Worm (Caenorhabditis elegans): Measurements from ENCODE around the gene hpo-34.
A peak's percentile ranks its signal among the peaks of the same experiment; 100 is the strongest.

Gene hpo-34

ce11 chrX:11515381-11515780 lies 3.5 kb downstream of the hpo-34 start (continued):
- TF ChIP-seq pha-4 (GFP tag; IDR thresholded peaks at IDR 0.05) (no peak), pha-4 (tag; optimal IDR thresholded peaks at IDR 0.05) (no peak), tra-1 (GFP tag; IDR thresholded peaks at IDR 0.05) (peak; percentile 69), lin-39 (tag; optimal IDR thresholded peaks at IDR 0.05) (no peak), ztf-11 (tag; optimal IDR thresholded peaks at IDR 0.05) (no peak), snpc-4 (tag; optimal IDR thresholded peaks at IDR 0.05) (no peak), ceh-32 (tag; optimal IDR thresholded peaks at IDR 0.05; ENCODE audit: poor library complexity) (no peak), duxl-1 (tag; optimal IDR thresholded peaks at IDR 0.05; ENCODE audit: poor library complexity) (no peak), nhr-76 (tag; optimal IDR thresholded peaks at IDR 0.05) (no peak), cey-2 (tag; optimal IDR thresholded peaks at IDR 0.05; ENCODE audit: borderline replicate concordance, insufficient read depth) (no peak), hif-1 (tag; optimal IDR thresholded peaks at IDR 0.05) (no peak), rbr-2 (tag; optimal IDR thresholded peaks at IDR 0.05) (no peak), nhr-25 (tag; optimal IDR thresholded peaks at IDR 0.05; ENCODE audit: borderline replicate concordance, insufficient read depth) (no peak), saeg-2 (GFP tag; IDR thresholded peaks at IDR 0.05) (no peak), dve-1 (tag; optimal IDR thresholded peaks at IDR 0.05; ENCODE audit: insufficient read depth) (peak; percentile 87), sdz-12 (GFP tag; optimal IDR thresholded peaks at IDR 0.05) (no peak), Y105C5A.15 (GFP tag; IDR thresholded peaks at IDR 0.05) (no peak), mdl-1 (tag; optimal IDR thresholded peaks at IDR 0.05) (peak in 1 of 2 experiments; percentile 48), ceh-44 (GFP tag; IDR thresholded peaks at IDR 0.05) (no peak), nhr-237 (tag; optimal IDR thresholded peaks at IDR 0.05) (no peak), F26F4.8 (GFP tag; conservative IDR thresholded peaks at IDR 0.05) (no peak), zfp-3 (GFP tag; conservative IDR thresholded peaks at IDR 0.05) (no peak), tag-97 (GFP tag; IDR thresholded peaks at IDR 0.05) (0 out of 2 replicates have a peak, but pooled peaks have one; percentile 43), F37D6.2 (tag; optimal IDR thresholded peaks at IDR 0.05) (no peak), nhr-42 (GFP tag; IDR thresholded peaks at IDR 0.05) (no peak), madf-5 (GFP tag; IDR thresholded peaks at IDR 0.05) (no peak), lim-7 (GFP tag; IDR thresholded peaks at IDR 0.05) (no peak), dmd-8 (GFP tag; IDR thresholded peaks at IDR 0.05) (no peak), nhr-102 (tag; optimal IDR thresholded peaks at IDR 0.05) (peak; percentile 74), fos-1 (tag; optimal IDR thresholded peaks at IDR 0.05) (no peak), hmg-1.1 (GFP tag; IDR thresholded peaks at IDR 0.05) (no peak), lin-38 (GFP tag; IDR thresholded peaks at IDR 0.05) (0 out of 2 replicates have a peak, but pooled peaks have one; percentile 22), pqm-1 (tag; optimal IDR thresholded peaks at IDR 0.05) (peak; percentile 94), mxl-3 (GFP tag; optimal IDR thresholded peaks at IDR 0.05) (peak; percentile 57), lir-3 (tag; optimal IDR thresholded peaks at IDR 0.05) (no peak), fkh-10 (GFP tag; optimal IDR thresholded peaks at IDR 0.05) (no peak), gei-8 (GFP tag; optimal IDR thresholded peaks at IDR 0.05) (no peak), spr-1 (tag; optimal IDR thresholded peaks at IDR 0.05) (no peak), nhr-11 (tag; optimal IDR thresholded peaks at IDR 0.05) (no peak), ZK546.5 (tag; optimal IDR thresholded peaks at IDR 0.05) (no peak), php-3 (GFP tag; IDR thresholded peaks at IDR 0.05) (peak; percentile 91), lin-15B (tag; optimal IDR thresholded peaks at IDR 0.05) (no peak), F44E2.7 (GFP tag; IDR thresholded peaks at IDR 0.05) (no peak), vab-7 (GFP tag; IDR thresholded peaks at IDR 0.05) (no peak), nhr-6 (tag; optimal IDR thresholded peaks at IDR 0.05) (no peak), T20F7.1 (GFP tag; optimal IDR thresholded peaks at IDR 0.05) (no peak), aha-1 (tag) (peak; percentile 47), attf-4 (tag; optimal IDR thresholded peaks at IDR 0.05) (no peak), D1046.2 (GFP tag; IDR thresholded peaks at IDR 0.05) (no peak), mep-1 (tag; optimal IDR thresholded peaks at IDR 0.05) (peak; percentile 39), daf-19 (GFP tag; conservative IDR thresholded peaks at IDR 0.05) (no peak), zag-1 (tag; optimal IDR thresholded peaks at IDR 0.05) (no peak)

Measured in whole organism, L4 larva.